Worm (Caenorhabditis elegans): ENCODE results near the gene oac-42.

ce11 chrV:15913714-15914113 lies 29.1 kb upstream of the oac-42 start, which contains the start of gene F35E8.7:
- no peak for TF ChIP-seq tbx-37 (GFP tag; conservative IDR thresholded peaks at IDR 0.05)
- no peak for TF ChIP-seq B0310.2 (tag; optimal IDR thresholded peaks at IDR 0.05)
- TF ChIP-seq ets-7 (tag; optimal IDR thresholded peaks at IDR 0.05): no peak
